Worm (Caenorhabditis elegans): ENCODE measurements around the gene madf-11.
A peak's percentile ranks its signal among the peaks of the same experiment; 100 is the strongest.

DNA sequence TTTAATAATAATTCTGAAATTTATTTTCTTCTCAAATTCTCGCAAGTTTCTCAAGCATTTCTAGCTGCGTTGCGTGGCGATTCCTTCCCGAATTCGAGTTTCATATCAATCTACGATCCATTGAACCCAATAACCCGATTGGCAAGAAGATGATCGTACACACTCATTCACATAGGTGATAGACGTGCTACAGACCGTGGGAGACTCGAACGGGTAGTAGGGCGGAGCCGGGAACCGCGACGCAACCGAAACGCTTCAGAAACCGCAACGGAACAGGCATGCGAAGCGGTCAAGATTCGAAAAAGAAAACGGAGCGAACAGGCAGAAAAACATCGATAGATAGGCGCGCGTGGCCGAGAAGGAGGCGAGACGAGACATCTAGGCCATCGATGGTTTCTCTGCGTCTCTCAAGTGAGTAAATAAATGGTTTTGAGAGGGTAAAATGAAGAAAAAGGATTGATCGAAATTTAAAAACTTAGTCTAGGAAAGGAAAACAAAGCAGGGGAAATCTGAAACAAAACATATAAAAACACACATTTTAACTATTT, at the start of gene madf-11:
- TF ChIP-seq flt-1 (GFP tag; IDR thresholded peaks at IDR 0.05) (peak; percentile 56), tab-1 (GFP tag; IDR thresholded peaks at IDR 0.05) (no peak), cog-1 (tag; optimal IDR thresholded peaks at IDR 0.05) (peak; percentile 35), ztf-23 (GFP tag; IDR thresholded peaks at IDR 0.05) (peak; percentile 45; the same call in 1 of the 2 replicates)

Measured in whole organism, midembryonic.